Worm (Caenorhabditis elegans) whole organism, L3 larva: ENCODE results near the gene T23F2.5.

ENCODE experiments used
- jun-1 ChIP-seq: fragments of 150-350 bp; optimal IDR thresholded peaks from 2 replicates; lab custom pipeline; 2014; ENCODE audit warnings: missing biosample characterization, missing genetic modification reagents, missing genetic modification characterization
- nhr-237 ChIP-seq: fragments of 150-350 bp; optimal IDR thresholded peaks from 2 replicates; lab custom pipeline; 2014; ENCODE audit warnings: missing biosample characterization, missing genetic modification characterization
- nhr-77 ChIP-seq: fragments of 150-350 bp; optimal IDR thresholded peaks from 2 replicates; lab custom pipeline; 2014; ENCODE audit warnings: missing biosample characterization, missing genetic modification characterization
- pha-4 ChIP-seq: fragments of 150-350 bp; optimal IDR thresholded peaks from 2 replicates; lab custom pipeline; 2014; ENCODE audit warnings: missing biosample characterization, missing genetic modification reagents, missing genetic modification characterization
- unc-62 ChIP-seq: fragments of 150-350 bp; sonication (generic microtip); optimal IDR thresholded peaks from 4 replicates; lab custom pipeline; 2014; ENCODE audit warnings: missing biosample characterization, missing genetic modification reagents, missing genetic modification characterization

DNA sequence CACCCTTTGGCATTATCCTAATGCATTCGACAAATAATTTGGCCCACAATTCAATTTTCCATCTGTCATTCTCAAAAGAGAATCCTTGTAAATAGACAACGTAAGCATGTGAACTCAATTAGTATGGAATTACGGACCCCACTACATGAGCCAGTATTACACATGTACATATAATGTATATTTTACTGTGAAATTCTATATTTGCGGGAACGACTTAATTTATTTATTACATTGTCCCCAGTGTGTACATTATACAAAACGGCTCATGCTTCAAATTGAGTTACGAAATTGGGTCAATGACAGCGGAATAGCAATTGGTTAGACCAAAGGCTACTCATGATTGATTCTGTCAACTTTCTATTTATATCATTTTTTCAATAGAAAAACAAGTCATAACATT is 2.6 kb upstream of the T23F2.5 start:
- no peak for TF ChIP-seq unc-62
- TF ChIP-seq jun-1, result no peak
- TF ChIP-seq nhr-237 (tag; lab: Kevin White, UChicago), result no peak
- peak; percentile 18 for TF ChIP-seq pha-4 (tag; lab: Kevin White, UChicago)
- no peak for TF ChIP-seq nhr-77 (tag; lab: Kevin White, UChicago)
